Fruit fly (Drosophila melanogaster) whole organism, embryonic: ENCODE data around the gene CG9498.

ENCODE experiments used
- Aef1 ChIP-seq: fragments of 200-800 bp; sonication (Bioruptor generic); IDR thresholded peaks from 3 replicates; pipeline ENCODE4 v1.3.6; 2022; ENCODE audit warnings: missing biosample characterization, missing genetic modification characterization
- Antp ChIP-seq: fragments of 200-800 bp; sonication (Bioruptor generic); optimal IDR thresholded peaks from 3 replicates; lab custom pipeline; 2016; ENCODE audit warnings: missing biosample characterization, missing genetic modification characterization
- B-H1 ChIP-seq: fragments of 200-800 bp; sonication (Bioruptor generic); IDR thresholded peaks from 3 replicates; pipeline ENCODE4 v1.3.6; 2022; ENCODE audit warnings: missing biosample characterization, missing genetic modification characterization
- CG10147 ChIP-seq: fragments of 200-800 bp; sonication (Bioruptor generic); optimal IDR thresholded peaks from 2 replicates; lab custom pipeline; 2019; ENCODE audit warnings: missing biosample characterization, mild to moderate bottlenecking, missing genetic modification characterization, moderate library complexity
- CG1024 ChIP-seq: fragments of 200-800 bp; sonication (Bioruptor generic); IDR thresholded peaks from 2 replicates; pipeline ENCODE4 v1.3.6; 2022; ENCODE audit warnings: missing biosample characterization, missing genetic modification characterization
- CG11723 ChIP-seq: fragments of 200-800 bp; sonication (Bioruptor generic); optimal IDR thresholded peaks from 2 replicates; lab custom pipeline; 2017; ENCODE audit warnings: missing biosample characterization, mild to moderate bottlenecking, missing genetic modification characterization
- CG13894 ChIP-seq: fragments of 200-800 bp; sonication (Bioruptor generic); optimal IDR thresholded peaks from 3 replicates; lab custom pipeline; 2018; ENCODE audit warnings: missing biosample characterization, mild to moderate bottlenecking, missing genetic modification characterization, moderate library complexity
- CG14050 ChIP-seq: fragments of 200-800 bp; sonication (Bioruptor generic); IDR thresholded peaks from 3 replicates; pipeline ENCODE4 v1.3.6; 2022; ENCODE audit warnings: missing biosample characterization, missing genetic modification characterization
- CG14667 ChIP-seq: fragments of 200-800 bp; sonication (Bioruptor generic); IDR thresholded peaks from 2 replicates; pipeline ENCODE4 v1.3.6; 2022; ENCODE audit warnings: missing biosample characterization, missing genetic modification characterization
- CG15269 ChIP-seq: fragments of 200-800 bp; sonication (Bioruptor generic); optimal IDR thresholded peaks from 2 replicates; lab custom pipeline; 2018; ENCODE audit warnings: missing biosample characterization, mild to moderate bottlenecking, missing genetic modification characterization, moderate library complexity
- CG18599 ChIP-seq: fragments of 200-800 bp; sonication (Bioruptor generic); optimal IDR thresholded peaks from 3 replicates; lab custom pipeline; 2017; ENCODE audit warnings: missing biosample characterization, missing genetic modification characterization, mild to moderate bottlenecking, moderate library complexity, missing genetic modification reagents
- CG2678 ChIP-seq: fragments of 200-800 bp; sonication (Bioruptor generic); optimal IDR thresholded peaks from 3 replicates; lab custom pipeline; 2019; ENCODE audit warnings: missing biosample characterization, mild to moderate bottlenecking, missing genetic modification characterization, moderate library complexity
- CG30403 ChIP-seq: fragments of 200-800 bp; sonication (Bioruptor generic); optimal IDR thresholded peaks from 3 replicates; lab custom pipeline; 2016; ENCODE audit warnings: missing biosample characterization, missing genetic modification characterization
- CG30431 ChIP-seq: fragments of 200-800 bp; sonication (Bioruptor generic); optimal IDR thresholded peaks from 2 replicates; lab custom pipeline; 2017; ENCODE audit warnings: missing biosample characterization, missing genetic modification characterization
- CG31441 ChIP-seq: fragments of 200-800 bp; sonication (Bioruptor generic); IDR thresholded peaks from 2 replicates; pipeline ENCODE4 v1.3.6; 2022; ENCODE audit warnings: missing biosample characterization, missing genetic modification characterization
- CG33213 ChIP-seq: fragments of 200-800 bp; sonication (Bioruptor generic); optimal IDR thresholded peaks from 3 replicates; lab custom pipeline; 2016; ENCODE audit warnings: missing biosample characterization, missing genetic modification characterization
- CG33557 ChIP-seq: fragments of 200-800 bp; sonication (Bioruptor generic); optimal IDR thresholded peaks from 2 replicates; lab custom pipeline; 2019; ENCODE audit warnings: missing biosample characterization, mild to moderate bottlenecking, missing genetic modification characterization, moderate library complexity
- CG5180 ChIP-seq: fragments of 200-800 bp; sonication (Bioruptor generic); optimal IDR thresholded peaks from 3 replicates; lab custom pipeline; 2017; ENCODE audit warnings: missing biosample characterization, missing genetic modification characterization, mild to moderate bottlenecking, moderate library complexity, missing genetic modification reagents
- CG6791 ChIP-seq: fragments of 200-800 bp; sonication (Bioruptor generic); IDR thresholded peaks from 3 replicates; pipeline ENCODE4 v1.3.6; 2022; ENCODE audit warnings: missing biosample characterization, missing genetic modification characterization; ENCODE audit not compliant: partially characterized antibody
- CG7839 ChIP-seq: fragments of 200-800 bp; sonication (Bioruptor generic); optimal IDR thresholded peaks from 3 replicates; lab custom pipeline; 2018; ENCODE audit warnings: missing biosample characterization, mild to moderate bottlenecking, missing genetic modification characterization, moderate library complexity
- CG7963 ChIP-seq: fragments of 200-800 bp; sonication (Bioruptor generic); IDR thresholded peaks from 3 replicates; pipeline ENCODE4 v1.3.6; 2022; ENCODE audit warnings: missing biosample characterization, missing genetic modification characterization; ENCODE audit not compliant: partially characterized antibody
- CG9215 ChIP-seq: fragments of 200-800 bp; sonication (Bioruptor generic); IDR thresholded peaks from 2 replicates; pipeline ENCODE4 v1.3.6; 2022; ENCODE audit warnings: missing biosample characterization, missing genetic modification characterization
- CG9727 ChIP-seq: fragments of 200-800 bp; sonication (Bioruptor generic); optimal IDR thresholded peaks from 3 replicates; lab custom pipeline; 2017; ENCODE audit warnings: missing biosample characterization, mild to moderate bottlenecking, missing genetic modification characterization
- Camta ChIP-seq: fragments of 200-800 bp; sonication (Bioruptor generic); optimal IDR thresholded peaks from 2 replicates; lab custom pipeline; 2016; ENCODE audit warnings: missing biosample characterization, missing genetic modification characterization
- Chrac-16 ChIP-seq: fragments of 200-800 bp; sonication (Bioruptor generic); optimal IDR thresholded peaks from 3 replicates; lab custom pipeline; 2016; ENCODE audit warnings: missing biosample characterization, missing genetic modification characterization
- D19A ChIP-seq: fragments of 200-800 bp; optimal IDR thresholded peaks from 3 replicates; lab custom pipeline; 2019; ENCODE audit warnings: missing biosample characterization, mild to moderate bottlenecking, missing genetic modification characterization, moderate library complexity
- Deaf1 ChIP-seq: fragments of 200-800 bp; optimal IDR thresholded peaks from 3 replicates; lab custom pipeline; 2019; ENCODE audit warnings: missing biosample characterization, mild to moderate bottlenecking, missing genetic modification characterization, moderate library complexity
- Drgx ChIP-seq: fragments of 200-800 bp; sonication (Bioruptor generic); IDR thresholded peaks from 2 replicates; pipeline ENCODE4 v1.3.6; 2022; ENCODE audit warnings: missing biosample characterization, missing genetic modification characterization
- Ets97D ChIP-seq: fragments of 200-800 bp; sonication (Bioruptor generic); optimal IDR thresholded peaks from 3 replicates; lab custom pipeline; 2016; ENCODE audit warnings: missing biosample characterization, missing genetic modification characterization
- GATAe ChIP-seq: fragments of 200-800 bp; sonication (Bioruptor generic); conservative IDR thresholded peaks from 2 replicates; pipeline ENCODE4 v1.3.6; 2022; ENCODE audit warnings: missing biosample characterization, missing genetic modification characterization
- H15 ChIP-seq: fragments of 200-800 bp; sonication (Bioruptor generic); IDR thresholded peaks from 3 replicates; pipeline ENCODE4 v1.3.6; 2022; ENCODE audit warnings: missing biosample characterization, missing genetic modification characterization
- ara ChIP-seq: fragments of 200-800 bp; sonication (Bioruptor generic); IDR thresholded peaks from 2 replicates; pipeline ENCODE4 v1.3.6; 2022; ENCODE audit warnings: missing biosample characterization, missing genetic modification characterization
- cad ChIP-seq: fragments of >200 bp; optimal IDR thresholded peaks from 2 replicates; lab custom pipeline; 2017; ENCODE audit warnings: missing biosample characterization, missing genetic modification characterization
- cas ChIP-seq: fragments of 200-800 bp; sonication (Bioruptor generic); IDR thresholded peaks from 2 replicates; pipeline ENCODE4 v1.3.6; 2022; ENCODE audit warnings: missing biosample characterization, missing genetic modification characterization
- cwo ChIP-seq: fragments of 200-800 bp; sonication (Bioruptor generic); optimal IDR thresholded peaks from 3 replicates; lab custom pipeline; 2017; ENCODE audit warnings: missing biosample characterization, missing genetic modification characterization, mild to moderate bottlenecking, moderate library complexity, missing genetic modification reagents
- dm ChIP-seq: fragments of 200-800 bp; sonication (Bioruptor generic); optimal IDR thresholded peaks from 3 replicates; lab custom pipeline; 2016; ENCODE audit warnings: missing biosample characterization, missing genetic modification characterization
- eve ChIP-seq, 2 experiments: fragments of >200 bp; optimal IDR thresholded peaks; 2 replicates each; lab custom pipeline; 2017; ENCODE audit warnings: missing biosample characterization in 2 of 2, missing genetic modification characterization in 2 of 2
- fru ChIP-seq: fragments of >200 bp; optimal IDR thresholded peaks from 2 replicates; lab custom pipeline; 2017
- ind ChIP-seq: fragments of 200-800 bp; sonication (Bioruptor generic); optimal IDR thresholded peaks from 3 replicates; lab custom pipeline; 2016; ENCODE audit warnings: missing biosample characterization, missing genetic modification characterization
- jumu ChIP-seq: fragments of 200-800 bp; sonication (Bioruptor generic); optimal IDR thresholded peaks from 3 replicates; lab custom pipeline; 2016; ENCODE audit warnings: missing biosample characterization, missing genetic modification characterization
- lola ChIP-seq, 3 experiments: fragments of >200 bp in 2 of 3; fragments of 200-800 bp in 1 of 3; sonication (Bioruptor generic) in 1 of 3; optimal IDR thresholded peaks; 2 replicates each; lab custom pipeline; 2017 to 2019; ENCODE audit warnings: missing biosample characterization in 3 of 3, missing genetic modification characterization in 3 of 3, mild to moderate bottlenecking in 1 of 3, moderate library complexity in 1 of 3
- mam ChIP-seq: fragments of 200-800 bp; sonication (Bioruptor generic); optimal IDR thresholded peaks from 3 replicates; lab custom pipeline; 2016; ENCODE audit warnings: missing biosample characterization, missing genetic modification characterization
- mld ChIP-seq: fragments of 200-800 bp; sonication (Bioruptor generic); IDR thresholded peaks from 3 replicates; pipeline ENCODE4 v1.3.6; 2022; ENCODE audit warnings: missing biosample characterization, missing genetic modification characterization; ENCODE audit not compliant: partially characterized antibody
- odd ChIP-seq: fragments of 200-800 bp; sonication (Bioruptor generic); optimal IDR thresholded peaks from 2 replicates; lab custom pipeline; 2017; ENCODE audit warnings: missing biosample characterization, mild to moderate bottlenecking, missing genetic modification characterization
- peb ChIP-seq: fragments of 200-800 bp; sonication (Bioruptor generic); IDR thresholded peaks from 2 replicates; pipeline ENCODE4 v1.3.6; 2022; ENCODE audit warnings: missing biosample characterization, missing genetic modification characterization
- pnt ChIP-seq: fragments of 200-800 bp; sonication (Bioruptor generic); optimal IDR thresholded peaks from 3 replicates; lab custom pipeline; 2016; ENCODE audit warnings: missing biosample characterization, missing genetic modification characterization
- pros ChIP-seq: fragments of 200-800 bp; sonication (Bioruptor generic); optimal IDR thresholded peaks from 3 replicates; lab custom pipeline; 2019; ENCODE audit warnings: missing biosample characterization, mild to moderate bottlenecking, missing genetic modification characterization, moderate library complexity
- tup ChIP-seq: fragments of 200-800 bp; sonication (Bioruptor generic); optimal IDR thresholded peaks from 2 replicates; lab custom pipeline; 2016; ENCODE audit warnings: missing biosample characterization, mild to moderate bottlenecking, missing genetic modification characterization, moderate library complexity
- vfl ChIP-seq: fragments of 200-800 bp; sonication (Bioruptor generic); optimal IDR thresholded peaks from 2 replicates; lab custom pipeline; 2016; ENCODE audit warnings: missing biosample characterization, missing genetic modification characterization

The CG9498 gene

dm6 chr2L:6339010-6339897 lies 11.6 kb downstream of the CG9498 start (continued):
- TF ChIP-seq Aef1 (GFP tag; lab: Robert Waterston, UW), result peak; percentile 39; the same call in 1 of the 3 replicates
- TF ChIP-seq eve (GFP tag; optimal IDR thresholded peaks at IDR 0.05; lab: Kevin White, UChicago), result no peak
- no peak for TF ChIP-seq peb (GFP tag; lab: Robert Waterston, UW)
- TF ChIP-seq D19A (tag; lab: Kevin White, UChicago), result no peak
- TF ChIP-seq lola (GFP tag; optimal IDR thresholded peaks at IDR 0.05; lab: Kevin White, UChicago), result peak in 1 of 3 experiments; percentile 5
- no peak for TF ChIP-seq CG30431 (GFP tag; lab: Kevin White, UChicago)
- TF ChIP-seq mld (GFP tag; lab: Robert Waterston, UW), result peak; percentile 31; the same call in 1 of the 3 replicates
- TF ChIP-seq CG33213 (GFP tag; lab: Kevin White, UChicago), result peak; percentile 62
- no peak for TF ChIP-seq CG14050 (GFP tag; lab: Robert Waterston, UW)
- no peak for TF ChIP-seq odd
- TF ChIP-seq fru (lab: Kevin White, UChicago), result no peak
- no peak for TF ChIP-seq CG13894 (tag; lab: Kevin White, UChicago)
- no peak for TF ChIP-seq CG1024 (GFP tag; lab: Robert Waterston, UW)
- peak; percentile 57 for TF ChIP-seq mam (GFP tag; lab: Kevin White, UChicago)
- TF ChIP-seq jumu, result peak; percentile 44
- 0 out of 3 replicates have a peak, but pooled peaks have one; percentile 28 for TF ChIP-seq H15 (GFP tag; lab: Robert Waterston, UW)
- no peak for TF ChIP-seq CG14667 (GFP tag; lab: Robert Waterston, UW)
- TF ChIP-seq CG11723 (GFP tag; lab: Kevin White, UChicago), result no peak
- TF ChIP-seq CG10147 (GFP tag; lab: Kevin White, UChicago), result no peak
- peak; percentile 49 for TF ChIP-seq CG15269 (tag; lab: Kevin White, UChicago)
- TF ChIP-seq vfl (GFP tag; lab: Kevin White, UChicago), result no peak
- TF ChIP-seq Camta (GFP tag; lab: Kevin White, UChicago), result peak; percentile 5
- TF ChIP-seq CG2678, result peak; percentile 51
- TF ChIP-seq B-H1 (GFP tag; lab: Robert Waterston, UW), result peak; percentile 19; the same call in 1 of the 3 replicates
- TF ChIP-seq Antp (GFP tag; lab: Kevin White, UChicago), result peak; percentile 34
- TF ChIP-seq CG9727 (GFP tag; lab: Kevin White, UChicago), result peak; percentile 38
- TF ChIP-seq CG18599 (GFP tag; lab: Kevin White, UChicago), result peak; percentile 58
- no peak for TF ChIP-seq pnt (GFP tag; lab: Kevin White, UChicago)
- peak; percentile 6 for TF ChIP-seq CG5180 (GFP tag; lab: Kevin White, UChicago)
- TF ChIP-seq dm (GFP tag; lab: Kevin White, UChicago), result peak; percentile 18
- TF ChIP-seq tup (GFP tag; lab: Kevin White, UChicago), result no peak
- no peak for TF ChIP-seq CG7963 (GFP tag; lab: Robert Waterston, UW)
- peak; percentile 32 for TF ChIP-seq cwo (GFP tag; lab: Kevin White, UChicago)
- TF ChIP-seq Ets97D, result no peak
- peak; percentile 56 for TF ChIP-seq CG30403 (GFP tag; lab: Kevin White, UChicago)
- 0 out of 2 replicates have a peak, but pooled peaks have one; percentile 15 for TF ChIP-seq ara (GFP tag; lab: Robert Waterston, UW)
- TF ChIP-seq Chrac-16 (GFP tag; lab: Kevin White, UChicago), result peak; percentile 18
- TF ChIP-seq GATAe (GFP tag; lab: Robert Waterston, UW), result no peak
- no peak for TF ChIP-seq cad (GFP tag; lab: Kevin White, UChicago)
- no peak for TF ChIP-seq Drgx
- TF ChIP-seq ind (GFP tag; lab: Kevin White, UChicago), result peak; percentile 40
- TF ChIP-seq cas (GFP tag; lab: Robert Waterston, UW), result peak; percentile 26; the same call in 1 of the 2 replicates
- peak; percentile 82 for TF ChIP-seq Deaf1
- 0 out of 3 replicates have a peak, but pooled peaks have one; percentile 8 for TF ChIP-seq CG6791
- TF ChIP-seq CG31441 (GFP tag; lab: Robert Waterston, UW), result peak; percentile 8; the same call in 1 of the 2 replicates
- no peak for TF ChIP-seq CG9215 (GFP tag; lab: Robert Waterston, UW)
- TF ChIP-seq CG33557 (GFP tag; lab: Kevin White, UChicago), result no peak
- peak; percentile 53 for TF ChIP-seq CG7839
- peak; percentile 32 for TF ChIP-seq pros (GFP tag; lab: Kevin White, UChicago)
